Worm (Caenorhabditis elegans) whole organism, dauer: ENCODE measurements around the gene T19B10.12.
"Not testable (repeated sequence)": the region's sequence is repeated elsewhere in the genome, so short reads cannot be mapped to it uniquely, and the experiment has no call there.

Experiments used
- unc-62 ChIP-seq: sonication (generic microtip); optimal IDR thresholded peaks from 2 replicates; lab custom pipeline; 2017; ENCODE audit warnings: missing biosample characterization, missing genetic modification reagents, missing genetic modification characterization

The T19B10.12 gene

DNA sequence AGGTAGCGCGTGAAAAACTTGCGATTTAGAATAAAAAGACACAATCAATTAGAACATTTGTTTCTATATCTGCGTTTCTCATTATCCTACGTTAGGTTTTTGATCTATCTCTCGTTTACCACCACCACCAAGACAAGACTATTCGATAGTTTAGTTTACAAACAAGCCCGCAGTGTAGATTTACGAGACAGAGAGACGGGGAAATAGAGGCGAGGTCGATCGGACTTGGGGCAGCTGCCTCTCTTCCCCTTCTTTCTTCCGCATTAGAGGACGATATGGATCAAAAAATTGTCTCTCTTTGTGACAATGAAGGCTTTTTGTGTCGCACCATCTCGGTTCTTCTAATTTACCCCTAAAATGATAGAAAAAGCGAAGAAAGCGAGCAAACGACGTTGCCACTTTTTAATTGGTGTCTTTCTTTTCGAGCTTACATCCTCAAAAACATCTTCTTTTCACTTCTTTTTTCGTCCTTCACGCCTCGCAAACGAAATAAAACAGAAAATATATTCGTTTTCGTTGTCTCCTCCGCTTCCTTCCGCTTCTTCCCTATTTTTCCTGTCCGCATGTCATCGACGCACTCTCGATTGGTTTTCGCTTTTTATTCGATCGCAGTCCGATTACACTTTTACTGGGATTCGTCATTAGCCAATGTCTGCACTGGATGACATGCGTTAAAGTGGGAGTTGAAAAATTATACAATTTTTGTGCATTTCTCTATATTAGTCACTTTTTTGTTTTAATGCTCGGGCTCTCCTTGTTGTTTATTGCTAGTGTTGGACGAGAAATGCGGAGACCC is 30.8 kb downstream of the T19B10.12 start:
- no peak for TF ChIP-seq unc-62 (GFP tag; lab: Kevin White, UChicago)

DNA sequence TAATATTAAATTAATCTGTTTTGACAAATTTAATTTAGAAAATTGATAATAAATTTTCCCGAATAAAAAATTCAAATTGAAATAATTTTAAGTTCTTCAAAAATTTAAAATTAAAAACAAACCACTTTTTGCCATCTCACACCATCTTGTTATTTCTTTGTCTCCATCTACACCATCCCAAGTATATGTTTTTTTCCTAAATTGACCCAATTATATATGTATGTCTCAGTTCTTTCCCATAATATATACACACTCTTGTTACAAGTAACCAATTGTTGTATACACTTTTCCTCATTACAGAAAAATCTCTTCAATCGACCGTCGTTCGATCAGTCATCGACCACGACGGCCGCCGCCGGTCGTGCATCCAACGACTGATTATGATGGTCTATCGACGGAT is 31.4 kb downstream of the T19B10.12 start, which contains the start of gene gly-20:
gly-20 (plus strand) TSS at position 301 of the 400 bp plus-strand sequence.
- no peak for TF ChIP-seq unc-62 (GFP tag; lab: Kevin White, UChicago)

DNA sequence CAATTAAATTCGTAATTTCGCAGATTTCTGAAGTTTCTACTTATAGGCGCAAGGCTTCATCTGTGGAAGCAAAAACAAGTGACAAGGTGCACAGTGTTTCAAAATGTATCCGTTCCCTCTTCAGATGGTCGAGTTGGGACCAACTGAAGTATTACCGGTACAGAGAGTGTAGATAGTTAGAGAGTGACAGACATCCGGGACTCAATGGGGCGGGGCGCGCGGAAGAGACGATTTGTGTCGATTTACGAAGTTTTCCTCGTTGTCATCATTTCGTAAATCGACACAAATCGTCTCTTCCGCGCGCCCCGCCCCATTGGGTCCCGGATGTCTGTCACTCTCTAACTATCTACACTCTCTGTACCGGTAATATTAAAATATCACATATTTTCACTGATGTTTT is 35.3 kb downstream of the T19B10.12 start, which contains the start of gene C03E10.3:
C03E10.3 (plus strand) TSS at position 301 of the 400 bp plus-strand sequence.
- TF ChIP-seq unc-62 (GFP tag; lab: Kevin White, UChicago) = not testable (repeated sequence)

DNA sequence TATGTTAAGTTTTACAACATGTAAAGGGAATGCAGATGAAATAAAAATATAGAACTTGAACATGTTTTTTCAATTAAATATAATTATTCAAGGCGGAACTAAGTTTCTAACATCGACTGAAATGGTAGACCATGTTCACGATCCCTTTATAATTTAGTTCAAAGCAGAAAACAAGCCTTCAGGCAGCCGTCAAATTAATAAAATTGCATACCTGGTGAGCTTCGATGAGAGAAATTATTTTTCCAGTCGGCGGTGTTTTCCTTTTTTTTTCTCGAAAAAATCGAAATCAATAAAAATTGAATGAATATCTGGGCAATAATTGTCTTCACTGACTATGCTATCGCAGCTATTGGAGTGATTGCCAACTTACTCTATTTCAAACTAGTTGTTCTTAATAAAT is 40.1 kb downstream of the T19B10.12 start, which contains the start of gene C03E10.1:
C03E10.1 (plus strand) TSS at position 301 of the 400 bp plus-strand sequence.
- TF ChIP-seq unc-62 (GFP tag; lab: Kevin White, UChicago) = no peak

DNA sequence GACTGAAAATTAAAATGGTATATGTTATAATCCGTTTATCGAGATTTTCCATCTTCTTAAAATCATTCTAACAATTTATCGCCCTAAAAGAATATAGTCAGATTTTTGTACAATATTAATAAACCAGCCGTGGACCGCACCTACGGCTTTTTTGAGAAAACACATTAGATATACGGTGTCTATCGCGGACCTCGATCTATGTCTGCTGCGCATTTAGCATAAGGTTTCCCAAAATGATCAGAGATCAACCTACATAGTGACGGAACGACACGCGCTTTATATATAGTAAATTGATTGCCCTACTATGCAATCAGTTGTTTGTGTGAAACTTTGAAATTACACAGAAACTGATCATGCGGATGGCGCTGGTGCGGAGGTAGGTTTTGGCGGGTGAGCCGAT is 41.8 kb downstream of the T19B10.12 start:
- TF ChIP-seq unc-62 (GFP tag; lab: Kevin White, UChicago) = no peak

DNA sequence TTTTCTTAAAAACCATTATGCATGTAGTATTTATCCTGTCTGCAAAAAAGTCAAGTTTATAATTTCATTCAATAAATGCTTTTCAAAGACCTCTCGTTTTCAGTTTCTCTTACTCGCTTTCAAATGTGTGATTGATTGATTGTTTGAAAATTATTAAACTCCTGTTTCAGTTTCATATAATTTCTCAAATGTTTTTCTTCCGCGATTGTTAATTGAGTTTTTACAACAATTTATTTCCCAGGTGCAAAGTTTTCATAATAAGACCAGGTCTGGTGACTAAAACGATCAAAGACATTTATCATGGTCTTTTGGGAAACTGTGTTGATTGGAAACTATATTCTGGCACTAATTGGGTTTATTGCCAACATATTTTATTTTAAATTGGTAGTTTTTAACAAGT is 43.6 kb downstream of the T19B10.12 start, which contains the start of gene T03F7.6:
T03F7.6 (plus strand) TSS at position 301 of the 400 bp plus-strand sequence.
- TF ChIP-seq unc-62 (GFP tag; lab: Kevin White, UChicago) = no peak

DNA sequence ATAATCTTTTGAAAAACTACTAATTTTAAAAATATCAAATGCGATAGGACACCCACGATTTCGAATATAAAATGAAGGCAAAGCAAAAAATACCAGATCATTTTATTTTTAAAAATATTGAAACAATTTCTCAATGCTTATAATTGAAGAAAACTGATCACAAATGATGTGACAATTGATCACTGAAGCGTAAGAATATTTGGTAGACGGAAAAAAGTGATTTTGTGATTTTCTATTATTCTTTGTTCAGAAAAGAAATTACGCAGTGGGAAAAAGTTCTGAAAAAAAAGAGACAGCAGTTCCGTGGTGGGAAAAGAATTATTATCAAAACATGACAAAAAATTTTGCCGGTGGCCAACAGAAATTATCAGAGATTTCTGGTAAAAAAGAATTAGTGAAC is 47.8 kb downstream of the T19B10.12 start, which contains the start of gene T03F7.5:
T03F7.5 (minus strand) TSS at position 101 of the 400 bp plus-strand sequence.
- no peak for TF ChIP-seq unc-62 (GFP tag; lab: Kevin White, UChicago)

DNA sequence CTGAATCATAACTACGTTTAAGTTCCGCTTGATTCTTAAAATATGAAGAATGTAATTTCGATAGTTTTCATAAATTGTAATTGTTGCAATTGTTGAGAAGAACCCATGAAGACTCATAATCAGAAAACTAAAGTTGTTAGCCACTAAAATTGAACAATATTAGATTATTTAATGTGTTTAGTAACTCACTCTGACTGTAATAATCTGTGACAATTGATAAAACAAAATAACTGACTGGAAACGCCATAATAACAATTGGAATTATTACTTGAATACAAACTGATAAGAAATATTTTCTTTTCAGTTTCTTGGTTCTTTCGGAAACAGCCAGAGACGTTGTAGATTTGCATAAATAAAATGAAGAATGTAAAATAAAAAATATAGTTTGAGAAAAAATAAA is 48.6 kb downstream of the T19B10.12 start:
- no peak for TF ChIP-seq unc-62 (GFP tag; lab: Kevin White, UChicago)

DNA sequence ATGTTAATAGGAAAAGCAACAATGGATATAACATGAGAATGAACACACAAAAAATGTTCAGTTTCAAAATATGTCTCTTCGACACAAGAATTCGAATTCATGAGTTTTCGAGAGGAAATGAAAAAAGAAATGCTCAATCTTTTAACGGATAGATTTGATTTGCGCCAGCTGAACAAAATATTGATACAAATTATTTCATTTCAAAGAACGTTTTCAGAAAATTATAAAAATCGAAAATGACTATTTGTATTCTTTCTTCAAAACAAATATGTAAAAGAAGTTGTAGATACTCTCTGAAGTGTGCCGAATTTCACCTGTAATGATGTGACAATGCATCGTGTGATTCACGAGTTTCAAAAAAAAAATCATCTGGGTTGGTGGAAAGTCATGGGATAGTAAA is 49.7 kb downstream of the T19B10.12 start, which contains the start of gene srh-47:
srh-47 (minus strand) TSS at position 101 of the 400 bp plus-strand sequence.
- no peak for TF ChIP-seq unc-62 (GFP tag; lab: Kevin White, UChicago)
